Fruit fly (Drosophila melanogaster) whole organism, embryonic: ENCODE results near the gene Wdr62.

Experiments used
- Abd-B ChIP-seq: fragments of 200-800 bp; sonication (Bioruptor generic); optimal IDR thresholded peaks from 2 replicates; lab custom pipeline; 2018; ENCODE audit warnings: missing biosample characterization, mild to moderate bottlenecking, missing genetic modification characterization, moderate library complexity
- BtbVII ChIP-seq: fragments of 200-800 bp; sonication (Bioruptor generic); optimal IDR thresholded peaks from 3 replicates; lab custom pipeline; 2017; ENCODE audit warnings: missing biosample characterization, mild to moderate bottlenecking, missing genetic modification characterization
- CG10274 ChIP-seq: fragments of 200-800 bp; sonication (Bioruptor generic); optimal IDR thresholded peaks from 3 replicates; lab custom pipeline; 2017; ENCODE audit warnings: missing biosample characterization, mild to moderate bottlenecking, missing genetic modification characterization
- CG10321 ChIP-seq: fragments of 200-800 bp; sonication (Bioruptor generic); IDR thresholded peaks from 2 replicates; pipeline ENCODE4 v1.3.6; 2022; ENCODE audit warnings: missing biosample characterization, missing genetic modification characterization
- CG12236 ChIP-seq: fragments of 200-800 bp; sonication (Bioruptor generic); optimal IDR thresholded peaks from 2 replicates; lab custom pipeline; 2016; ENCODE audit warnings: missing biosample characterization, missing genetic modification characterization
- CG15011 ChIP-seq: fragments of 200-800 bp; sonication (Bioruptor generic); optimal IDR thresholded peaks from 3 replicates; lab custom pipeline; 2018; ENCODE audit warnings: missing biosample characterization, mild to moderate bottlenecking, missing genetic modification characterization
- CG15514 ChIP-seq: fragments of 200-800 bp; sonication (Bioruptor generic); optimal IDR thresholded peaks from 3 replicates; lab custom pipeline; 2017; ENCODE audit warnings: missing biosample characterization, missing genetic modification characterization, mild to moderate bottlenecking, moderate library complexity, missing genetic modification reagents
- CG1603 ChIP-seq: fragments of 200-800 bp; sonication (Bioruptor generic); optimal IDR thresholded peaks from 2 replicates; lab custom pipeline; 2019; ENCODE audit warnings: missing biosample characterization, mild to moderate bottlenecking, missing genetic modification characterization, moderate library complexity
- CG1832 ChIP-seq: fragments of 200-800 bp; sonication (Bioruptor generic); optimal IDR thresholded peaks from 2 replicates; lab custom pipeline; 2017; ENCODE audit warnings: missing biosample characterization, mild to moderate bottlenecking, missing genetic modification characterization, inconsistent platforms
- CG18599 ChIP-seq: fragments of 200-800 bp; sonication (Bioruptor generic); optimal IDR thresholded peaks from 3 replicates; lab custom pipeline; 2017; ENCODE audit warnings: missing biosample characterization, missing genetic modification characterization, mild to moderate bottlenecking, moderate library complexity, missing genetic modification reagents
- CG3065 ChIP-seq: fragments of 200-800 bp; sonication (Bioruptor generic); optimal IDR thresholded peaks from 2 replicates; lab custom pipeline; 2016; ENCODE audit warnings: missing biosample characterization, missing genetic modification characterization
- CG33213 ChIP-seq: fragments of 200-800 bp; sonication (Bioruptor generic); optimal IDR thresholded peaks from 3 replicates; lab custom pipeline; 2016; ENCODE audit warnings: missing biosample characterization, missing genetic modification characterization
- CG34422 ChIP-seq: fragments of 200-800 bp; sonication (Bioruptor generic); IDR thresholded peaks from 3 replicates; pipeline ENCODE4 v1.3.6; 2022; ENCODE audit warnings: missing biosample characterization, missing genetic modification characterization
- CG3838 ChIP-seq: fragments of 200-800 bp; sonication (Bioruptor generic); optimal IDR thresholded peaks from 3 replicates; lab custom pipeline; 2016; ENCODE audit warnings: missing biosample characterization, missing genetic modification characterization
- CG3995 ChIP-seq: fragments of 200-800 bp; sonication (Bioruptor generic); optimal IDR thresholded peaks from 3 replicates; lab custom pipeline; 2016; ENCODE audit warnings: missing biosample characterization, missing genetic modification characterization
- CG4424 ChIP-seq: fragments of 200-800 bp; sonication (Bioruptor generic); optimal IDR thresholded peaks from 3 replicates; lab custom pipeline; 2016; ENCODE audit warnings: missing biosample characterization, missing genetic modification characterization
- CG9437 ChIP-seq: fragments of 200-800 bp; sonication (Bioruptor generic); optimal IDR thresholded peaks from 2 replicates; lab custom pipeline; 2018; ENCODE audit warnings: missing biosample characterization, mild to moderate bottlenecking, missing genetic modification characterization
- CG9876 ChIP-seq: fragments of 200-800 bp; sonication (Bioruptor generic); optimal IDR thresholded peaks from 2 replicates; lab custom pipeline; 2016; ENCODE audit warnings: missing biosample characterization, missing genetic modification characterization
- D19A ChIP-seq: fragments of 200-800 bp; optimal IDR thresholded peaks from 3 replicates; lab custom pipeline; 2019; ENCODE audit warnings: missing biosample characterization, mild to moderate bottlenecking, missing genetic modification characterization, moderate library complexity
- Dp ChIP-seq: fragments of 200-800 bp; sonication (Bioruptor generic); optimal IDR thresholded peaks from 2 replicates; lab custom pipeline; 2018; ENCODE audit warnings: missing biosample characterization, mild to moderate bottlenecking, missing genetic modification characterization, moderate library complexity
- Elba2 ChIP-seq: fragments of 200-800 bp; sonication (Bioruptor generic); optimal IDR thresholded peaks from 3 replicates; lab custom pipeline; 2016; ENCODE audit warnings: missing biosample characterization, missing genetic modification characterization
- H15 ChIP-seq: fragments of 200-800 bp; sonication (Bioruptor generic); IDR thresholded peaks from 3 replicates; pipeline ENCODE4 v1.3.6; 2022; ENCODE audit warnings: missing biosample characterization, missing genetic modification characterization
- H2.0 ChIP-seq: fragments of 200-800 bp; sonication (Bioruptor generic); IDR thresholded peaks from 2 replicates; pipeline ENCODE4 v1.3.6; 2022; ENCODE audit warnings: missing biosample characterization, missing genetic modification characterization
- HHEX ChIP-seq: fragments of 200-800 bp; sonication (Bioruptor generic); optimal IDR thresholded peaks from 3 replicates; lab custom pipeline; 2017; ENCODE audit warnings: missing biosample characterization, mild to moderate bottlenecking, missing genetic modification characterization, missing genetic modification reagents
- HLH4C ChIP-seq: fragments of 200-800 bp; sonication (Bioruptor generic); IDR thresholded peaks from 3 replicates; pipeline ENCODE4 v1.3.6; 2022; ENCODE audit warnings: missing biosample characterization, missing genetic modification characterization; ENCODE audit not compliant: partially characterized antibody
- HLHmδ ChIP-seq: fragments of 200-800 bp; sonication (Bioruptor generic); optimal IDR thresholded peaks from 2 replicates; lab custom pipeline; 2018; ENCODE audit warnings: missing biosample characterization, mild to moderate bottlenecking, missing genetic modification characterization, moderate library complexity
- HmgD ChIP-seq: fragments of 200-800 bp; sonication (Bioruptor generic); optimal IDR thresholded peaks from 3 replicates; lab custom pipeline; 2016; ENCODE audit warnings: missing biosample characterization, missing genetic modification characterization
- Meics ChIP-seq: fragments of 200-800 bp; sonication (Bioruptor generic); optimal IDR thresholded peaks from 2 replicates; lab custom pipeline; 2017; ENCODE audit warnings: missing biosample characterization, mild to moderate bottlenecking, missing genetic modification characterization
- Sin3A ChIP-seq: fragments of >200 bp; optimal IDR thresholded peaks from 2 replicates; lab custom pipeline; 2018
- Xrp1 ChIP-seq: fragments of 200-800 bp; sonication (Bioruptor generic); IDR thresholded peaks from 2 replicates; pipeline ENCODE4 v1.3.6; 2022; ENCODE audit warnings: missing biosample characterization, missing genetic modification characterization
- ab ChIP-seq: fragments of 200-800 bp; sonication (Bioruptor generic); optimal IDR thresholded peaks from 2 replicates; lab custom pipeline; 2016; ENCODE audit warnings: missing biosample characterization, missing genetic modification characterization
- abd-A ChIP-seq: fragments of 200-800 bp; sonication (Bioruptor generic); optimal IDR thresholded peaks from 3 replicates; lab custom pipeline; 2019; ENCODE audit warnings: missing biosample characterization, mild to moderate bottlenecking, missing genetic modification characterization, moderate library complexity
- chm ChIP-seq: fragments of 200-800 bp; sonication (Bioruptor generic); IDR thresholded peaks from 2 replicates; pipeline ENCODE4 v1.3.6; 2022; ENCODE audit warnings: missing biosample characterization, missing genetic modification characterization
- ems ChIP-seq: fragments of 200-800 bp; sonication (Bioruptor generic); optimal IDR thresholded peaks from 3 replicates; lab custom pipeline; 2016; ENCODE audit warnings: missing biosample characterization, missing genetic modification characterization
- en ChIP-seq: fragments of 200-800 bp; sonication (Bioruptor generic); optimal IDR thresholded peaks from 2 replicates; lab custom pipeline; 2016; ENCODE audit warnings: missing biosample characterization, missing genetic modification characterization
- esg ChIP-seq: fragments of 200-800 bp; sonication (Bioruptor generic); conservative IDR thresholded peaks from 2 replicates; pipeline ENCODE4 v1.3.6; 2022; ENCODE audit warnings: missing biosample characterization, missing genetic modification characterization
- fd3F ChIP-seq: fragments of 200-800 bp; sonication (Bioruptor generic); optimal IDR thresholded peaks from 2 replicates; lab custom pipeline; 2018; ENCODE audit warnings: missing biosample characterization, mild to moderate bottlenecking, missing genetic modification characterization, moderate library complexity
- gem ChIP-seq: fragments of 200-800 bp; sonication (Bioruptor generic); optimal IDR thresholded peaks from 2 replicates; lab custom pipeline; 2019; ENCODE audit warnings: missing biosample characterization, mild to moderate bottlenecking, missing genetic modification characterization, moderate library complexity
- gsb ChIP-seq: fragments of 200-800 bp; sonication (Bioruptor generic); IDR thresholded peaks from 2 replicates; pipeline ENCODE4 v1.3.6; 2022; ENCODE audit warnings: missing biosample characterization, missing genetic modification characterization
- h ChIP-seq: fragments of >200 bp; optimal IDR thresholded peaks from 2 replicates; lab custom pipeline; 2017
- hth ChIP-seq: fragments of >200 bp; optimal IDR thresholded peaks from 2 replicates; lab custom pipeline; 2017; ENCODE audit warnings: inconsistent platforms
- odd ChIP-seq: fragments of 200-800 bp; sonication (Bioruptor generic); optimal IDR thresholded peaks from 2 replicates; lab custom pipeline; 2017; ENCODE audit warnings: missing biosample characterization, mild to moderate bottlenecking, missing genetic modification characterization
- p53 ChIP-seq: fragments of 200-800 bp; sonication (Bioruptor generic); optimal IDR thresholded peaks from 2 replicates; lab custom pipeline; 2016; ENCODE audit warnings: missing biosample characterization, missing genetic modification characterization
- pb ChIP-seq: fragments of 200-800 bp; sonication (Bioruptor generic); optimal IDR thresholded peaks from 3 replicates; lab custom pipeline; 2016; ENCODE audit warnings: missing biosample characterization, missing genetic modification characterization
- pfk ChIP-seq: fragments of 200-800 bp; sonication (Bioruptor generic); optimal IDR thresholded peaks from 2 replicates; lab custom pipeline; 2018; ENCODE audit warnings: missing biosample characterization, mild to moderate bottlenecking, missing genetic modification characterization, moderate library complexity
- sc ChIP-seq, 3 experiments: fragments of >200 bp in 2 of 3; fragments of 200-800 bp in 1 of 3; sonication (Bioruptor generic) in 1 of 3; optimal IDR thresholded peaks; 2 replicates in 2 of 3; 3 replicates in 1 of 3; lab custom pipeline; 2017; ENCODE audit warnings: mild to moderate bottlenecking in 1 of 3, missing biosample characterization in 1 of 3, missing genetic modification characterization in 1 of 3, missing genetic modification reagents in 1 of 3
- stc ChIP-seq: fragments of 200-800 bp; sonication (Bioruptor generic); IDR thresholded peaks from 2 replicates; pipeline ENCODE4 v1.3.6; 2022; ENCODE audit warnings: missing biosample characterization, missing genetic modification characterization
- tap ChIP-seq: fragments of 200-800 bp; optimal IDR thresholded peaks from 3 replicates; lab custom pipeline; 2019; ENCODE audit warnings: missing biosample characterization, mild to moderate bottlenecking, missing genetic modification characterization, moderate library complexity
- twi ChIP-seq: fragments of 200-800 bp; optimal IDR thresholded peaks from 2 replicates; lab custom pipeline; 2019; ENCODE audit warnings: missing biosample characterization, mild to moderate bottlenecking, missing genetic modification characterization, moderate library complexity
- usp ChIP-seq: fragments of >200 bp; optimal IDR thresholded peaks from 2 replicates; lab custom pipeline; 2017; ENCODE audit warnings: missing biosample characterization, missing genetic modification characterization
- wek ChIP-seq: fragments of 200-800 bp; sonication (Bioruptor generic); optimal IDR thresholded peaks from 3 replicates; lab custom pipeline; 2018; ENCODE audit warnings: missing biosample characterization, mild to moderate bottlenecking, missing genetic modification characterization, moderate library complexity

The Wdr62 gene

dm6 chr2L:1970312-1970929 lies 86.0 kb downstream of the Wdr62 start, which contains the start of gene erm (continued):
- TF ChIP-seq odd (GFP tag; lab: Kevin White, UChicago), result no peak
- TF ChIP-seq H2.0 (GFP tag; lab: Robert Waterston, UW), result no peak
- no peak for TF ChIP-seq p53
- TF ChIP-seq CG1832 (GFP tag; lab: Kevin White, UChicago), result peak; percentile 98
- TF ChIP-seq CG3838 (GFP tag; lab: Kevin White, UChicago), result no peak
- TF ChIP-seq pfk (GFP tag; lab: Kevin White, UChicago), result no peak
- TF ChIP-seq tap (tag; lab: Kevin White, UChicago), result no peak
- TF ChIP-seq sc (optimal IDR thresholded peaks at IDR 0.05; lab: Kevin White, UChicago), result no peak
- no peak for TF ChIP-seq sc (GFP tag; optimal IDR thresholded peaks at IDR 0.05; lab: Kevin White, UChicago)
- no peak for TF ChIP-seq BtbVII (GFP tag; lab: Kevin White, UChicago)
- no peak for TF ChIP-seq CG33213 (GFP tag; lab: Kevin White, UChicago)
- TF ChIP-seq CG34422 (GFP tag; lab: Robert Waterston, UW), result 0 out of 3 replicates have a peak, but pooled peaks have one; percentile 17
- TF ChIP-seq esg (GFP tag; lab: Robert Waterston, UW), result no peak
- TF ChIP-seq Dp, result no peak
- TF ChIP-seq CG10321 (GFP tag; lab: Robert Waterston, UW), result peak; percentile 94
- TF ChIP-seq abd-A (tag; lab: Kevin White, UChicago), result peak; percentile 78
- no peak for TF ChIP-seq CG4424 (GFP tag; lab: Kevin White, UChicago)
- no peak for TF ChIP-seq gsb (GFP tag; lab: Robert Waterston, UW)
- no peak for TF ChIP-seq CG18599
- TF ChIP-seq h (lab: Kevin White, UChicago), result no peak
- no peak for TF ChIP-seq ems (GFP tag; lab: Kevin White, UChicago)
- TF ChIP-seq HmgD (GFP tag; lab: Kevin White, UChicago), result no peak
- no peak for TF ChIP-seq en
- TF ChIP-seq Xrp1 (GFP tag; lab: Robert Waterston, UW), result no peak
- TF ChIP-seq CG9876, result no peak
- TF ChIP-seq CG15011 (GFP tag; lab: Kevin White, UChicago), result no peak
- peak; percentile 56 for TF ChIP-seq twi (tag; lab: Kevin White, UChicago)
- peak; percentile 0 for TF ChIP-seq Abd-B
- no peak for TF ChIP-seq fd3F (GFP tag; lab: Kevin White, UChicago)
- TF ChIP-seq CG10274 (GFP tag; lab: Kevin White, UChicago), result no peak
- TF ChIP-seq H15, result no peak
- no peak for TF ChIP-seq CG12236 (GFP tag; lab: Kevin White, UChicago)
- TF ChIP-seq usp, result no peak
- TF ChIP-seq CG15514, result no peak
- TF ChIP-seq CG1603 (tag; lab: Kevin White, UChicago), result no peak
- no peak for TF ChIP-seq Meics (GFP tag; lab: Kevin White, UChicago)
- no peak for TF ChIP-seq pb (GFP tag; lab: Kevin White, UChicago)
- peak; percentile 57 for TF ChIP-seq Elba2
- no peak for TF ChIP-seq ab (GFP tag; lab: Kevin White, UChicago)
- no peak for TF ChIP-seq CG3065 (GFP tag; lab: Kevin White, UChicago)
- no peak for TF ChIP-seq Sin3A (lab: Kevin White, UChicago)
- no peak for TF ChIP-seq HHEX (GFP tag; lab: Kevin White, UChicago)
- no peak for TF ChIP-seq wek (GFP tag; lab: Kevin White, UChicago)
- no peak for TF ChIP-seq D19A (tag; lab: Kevin White, UChicago)
- TF ChIP-seq CG3995, result no peak
- TF ChIP-seq stc (GFP tag; lab: Robert Waterston, UW), result no peak
- no peak for TF ChIP-seq HLHmδ (GFP tag; lab: Kevin White, UChicago)
- no peak for TF ChIP-seq CG9437 (GFP tag; lab: Kevin White, UChicago)
- TF ChIP-seq hth, result no peak
- no peak for TF ChIP-seq chm (GFP tag; lab: Robert Waterston, UW)
- 0 out of 3 replicates have a peak, but pooled peaks have one; percentile 28 for TF ChIP-seq HLH4C (GFP tag; lab: Robert Waterston, UW)
- TF ChIP-seq gem, result no peak
